Worm (Caenorhabditis elegans) whole organism, L2 larva: ENCODE measurements around the gene ZK1290.5.

Experiments
- C34F6.9 ChIP-seq: fragments of 150-350 bp; optimal IDR thresholded peaks from 2 replicates; lab custom pipeline; 2014; ENCODE audit warnings: missing biosample characterization, missing genetic modification characterization
- R02D3.7 ChIP-seq: fragments of 150-350 bp; optimal IDR thresholded peaks from 2 replicates; lab custom pipeline; 2014; ENCODE audit warnings: missing biosample characterization, missing genetic modification characterization
- Y55F3AM.14 ChIP-seq: fragments of 200-800 bp; sonication (Bioruptor generic); optimal IDR thresholded peaks from 2 replicates; lab custom pipeline; 2018; ENCODE audit warnings: mild to moderate bottlenecking, missing genetic modification characterization, missing compliant biosample characterization
- ZK546.5 ChIP-seq: sonication (generic microtip); optimal IDR thresholded peaks from 2 replicates; lab custom pipeline; 2017; ENCODE audit warnings: missing biosample characterization, missing genetic modification characterization
- alr-1 ChIP-seq: fragments of 150-350 bp; optimal IDR thresholded peaks from 2 replicates; lab custom pipeline; 2014; ENCODE audit warnings: missing biosample characterization, missing genetic modification characterization
- aly-2 ChIP-seq: fragments of 150-350 bp; optimal IDR thresholded peaks from 2 replicates; lab custom pipeline; 2014; ENCODE audit warnings: missing biosample characterization, missing genetic modification characterization
- ceh-16 ChIP-seq: fragments of 150-350 bp; optimal IDR thresholded peaks from 2 replicates; lab custom pipeline; 2014; ENCODE audit warnings: missing biosample characterization, missing genetic modification characterization
- ceh-82 ChIP-seq: fragments of 150-350 bp; optimal IDR thresholded peaks from 2 replicates; lab custom pipeline; 2014; ENCODE audit warnings: missing biosample characterization, missing genetic modification characterization
- crh-2 ChIP-seq: sonication (generic microtip); optimal IDR thresholded peaks from 2 replicates; lab custom pipeline; 2017; ENCODE audit warnings: missing biosample characterization, missing genetic modification characterization
- dmd-4 ChIP-seq: sonication (generic microtip); optimal IDR thresholded peaks from 2 replicates; lab custom pipeline; 2017; ENCODE audit warnings: missing biosample characterization, missing genetic modification characterization
- egl-27 ChIP-seq: sonication (generic microtip); optimal IDR thresholded peaks from 3 replicates; lab custom pipeline; 2017; ENCODE audit warnings: missing biosample characterization, missing genetic modification reagents, missing genetic modification characterization
- elt-1 ChIP-seq: fragments of 150-350 bp; optimal IDR thresholded peaks from 2 replicates; lab custom pipeline; 2014; ENCODE audit warnings: missing biosample characterization, missing genetic modification characterization
- elt-3 ChIP-seq: sonication (generic microtip); optimal IDR thresholded peaks from 2 replicates; lab custom pipeline; 2017; ENCODE audit warnings: missing biosample characterization, missing genetic modification characterization
- gmeb-1 ChIP-seq: fragments of 150-350 bp; optimal IDR thresholded peaks from 2 replicates; lab custom pipeline; 2014; ENCODE audit warnings: missing biosample characterization, missing genetic modification characterization
- lin-11 ChIP-seq: fragments of 150-350 bp; sonication (generic microtip); optimal IDR thresholded peaks from 2 replicates; lab custom pipeline; 2014; ENCODE audit warnings: missing biosample characterization, missing genetic modification characterization, inconsistent platforms, mixed read lengths
- lin-13 ChIP-seq: fragments of 150-350 bp; optimal IDR thresholded peaks from 2 replicates; lab custom pipeline; 2014; ENCODE audit warnings: missing biosample characterization, missing genetic modification reagents, missing genetic modification characterization
- lin-39 ChIP-seq: fragments of 150-350 bp; optimal IDR thresholded peaks from 2 replicates; lab custom pipeline; 2014; ENCODE audit warnings: missing biosample characterization, missing genetic modification reagents, missing genetic modification characterization
- lsy-2 ChIP-seq, 2 experiments: fragments of 150-350 bp in 1 of 2; sonication (generic microtip) in 1 of 2; optimal IDR thresholded peaks; 2 replicates each; lab custom pipeline; 2014 to 2017; ENCODE audit warnings: missing biosample characterization in 2 of 2, missing genetic modification characterization in 2 of 2
- mab-5 ChIP-seq: fragments of 150-350 bp; optimal IDR thresholded peaks from 2 replicates; lab custom pipeline; 2014; ENCODE audit warnings: missing biosample characterization, missing genetic modification characterization
- mbf-1 ChIP-seq: sonication (generic microtip); optimal IDR thresholded peaks from 2 replicates; lab custom pipeline; 2017; ENCODE audit warnings: missing biosample characterization, missing genetic modification characterization
- mdl-1 ChIP-seq, 2 experiments: fragments of 150-350 bp in 1 of 2; sonication (generic microtip) in 1 of 2; optimal IDR thresholded peaks; 2 replicates each; lab custom pipeline; 2017; ENCODE audit warnings: missing biosample characterization in 2 of 2, missing genetic modification characterization in 2 of 2
- nhr-10 ChIP-seq: sonication (generic microtip); optimal IDR thresholded peaks from 2 replicates; lab custom pipeline; 2017; ENCODE audit warnings: missing biosample characterization, missing genetic modification characterization
- nhr-11 ChIP-seq: fragments of 150-350 bp; optimal IDR thresholded peaks from 2 replicates; lab custom pipeline; 2014; ENCODE audit warnings: missing biosample characterization, missing genetic modification characterization
- nhr-12 ChIP-seq: fragments of 150-350 bp; optimal IDR thresholded peaks from 2 replicates; lab custom pipeline; 2014; ENCODE audit warnings: missing biosample characterization, missing genetic modification characterization
- nhr-21 ChIP-seq: fragments of 150-350 bp; optimal IDR thresholded peaks from 2 replicates; lab custom pipeline; 2014; ENCODE audit warnings: missing biosample characterization, missing genetic modification characterization
- nhr-23 ChIP-seq: fragments of 150-350 bp; optimal IDR thresholded peaks from 2 replicates; lab custom pipeline; 2014; ENCODE audit warnings: missing biosample characterization, missing genetic modification reagents, missing genetic modification characterization
- nhr-237 ChIP-seq: fragments of 150-350 bp; optimal IDR thresholded peaks from 2 replicates; lab custom pipeline; 2014; ENCODE audit warnings: missing biosample characterization, missing genetic modification characterization
- nhr-25 ChIP-seq: fragments of 150-350 bp; sonication (generic microtip); optimal IDR thresholded peaks from 3 replicates; lab custom pipeline; 2014; ENCODE audit warnings: missing biosample characterization, missing genetic modification characterization
- nhr-6 ChIP-seq: fragments of 150-350 bp; optimal IDR thresholded peaks from 2 replicates; lab custom pipeline; 2014; ENCODE audit warnings: missing biosample characterization, missing genetic modification characterization
- nhr-77 ChIP-seq: fragments of 150-350 bp; optimal IDR thresholded peaks from 2 replicates; lab custom pipeline; 2014; ENCODE audit warnings: missing biosample characterization, missing genetic modification characterization
- peb-1 ChIP-seq: fragments of 150-350 bp; optimal IDR thresholded peaks from 2 replicates; lab custom pipeline; 2014; ENCODE audit warnings: missing biosample characterization, missing genetic modification characterization
- sem-4 ChIP-seq: fragments of 150-350 bp; optimal IDR thresholded peaks from 2 replicates; lab custom pipeline; 2014; ENCODE audit warnings: missing biosample characterization, missing genetic modification reagents, missing genetic modification characterization
- skn-1 ChIP-seq: sonication (generic microtip); optimal IDR thresholded peaks from 2 replicates; lab custom pipeline; 2017; ENCODE audit warnings: missing biosample characterization, missing genetic modification characterization
- sma-9 ChIP-seq, 2 experiments: fragments of 150-350 bp in 1 of 2; sonication (generic microtip) in 1 of 2; optimal IDR thresholded peaks; 2 replicates each; lab custom pipeline; 2014 to 2016; ENCODE audit warnings: missing genetic modification characterization in 2 of 2, mild to moderate bottlenecking in 1 of 2, missing biosample characterization in 1 of 2, missing compliant biosample characterization in 1 of 2, missing genetic modification reagents in 1 of 2, moderate library complexity in 1 of 2
- snpc-4 ChIP-seq: fragments of 150-350 bp; optimal IDR thresholded peaks from 2 replicates; lab custom pipeline; 2014; ENCODE audit warnings: missing biosample characterization, missing genetic modification characterization
- unc-39 ChIP-seq: fragments of 150-350 bp; optimal IDR thresholded peaks from 2 replicates; lab custom pipeline; 2014; ENCODE audit warnings: missing biosample characterization, missing genetic modification characterization
- unc-55 ChIP-seq: fragments of 150-350 bp; sonication (generic microtip); optimal IDR thresholded peaks from 3 replicates; lab custom pipeline; 2014; ENCODE audit warnings: missing biosample characterization, missing genetic modification reagents, missing genetic modification characterization
- ztf-1 ChIP-seq: fragments of 200-800 bp; sonication (Bioruptor generic); conservative IDR thresholded peaks from 2 replicates; pipeline ENCODE4 v1.3.6; 2022; ENCODE audit warnings: missing genetic modification characterization, missing compliant biosample characterization
- ztf-11 ChIP-seq: sonication (generic microtip); optimal IDR thresholded peaks from 2 replicates; lab custom pipeline; 2017; ENCODE audit warnings: missing biosample characterization, missing genetic modification characterization

Gene ZK1290.5

ce11 chrII:7483009-7483408 lies 46.4 kb upstream of the ZK1290.5 start, which contains the start of gene cah-2:
Gene cah-2, minus strand, starts transcription at chrII:7483109.
- TF ChIP-seq nhr-23 (tag; lab: Kevin White, UChicago) (no peak), ztf-1 (GFP tag; lab: Robert Waterston, UW) (no peak), elt-3 (tag; lab: Kevin White, UChicago) (no peak), mab-5 (no peak), mbf-1 (tag; lab: Kevin White, UChicago) (no peak), elt-1 (tag; lab: Kevin White, UChicago) (no peak), nhr-6 (tag; lab: Kevin White, UChicago) (no peak), lin-39 (tag; lab: Kevin White, UChicago) (no peak), sem-4 (tag; lab: Kevin White, UChicago) (no peak), lsy-2 (tag; optimal IDR thresholded peaks at IDR 0.05; lab: Kevin White, UChicago) (no peak), nhr-11 (tag; lab: Kevin White, UChicago) (no peak), lin-13 (GFP tag; lab: Kevin White, UChicago) (no peak), nhr-77 (tag; lab: Kevin White, UChicago) (no peak), sma-9 (GFP tag; optimal IDR thresholded peaks at IDR 0.05; lab: Kevin White, UChicago) (no peak), sma-9 (tag; optimal IDR thresholded peaks at IDR 0.05; lab: Kevin White, UChicago) (no peak), nhr-21 (tag; lab: Kevin White, UChicago) (no peak)
- TF ChIP-seq, all 48 proteins: peak for 0

- TF ChIP-seq sma-9 (GFP tag; optimal IDR thresholded peaks at IDR 0.05; lab: Kevin White, UChicago) (no peak), sma-9 (tag; optimal IDR thresholded peaks at IDR 0.05; lab: Kevin White, UChicago) (no peak), ceh-16 (tag; lab: Kevin White, UChicago) (no peak), nhr-21 (tag; lab: Kevin White, UChicago) (no peak), R02D3.7 (tag; lab: Kevin White, UChicago) (no peak), nhr-77 (tag; lab: Kevin White, UChicago) (no peak), lin-11 (tag; lab: Kevin White, UChicago) (no peak), unc-39 (tag; lab: Kevin White, UChicago) (no peak), nhr-237 (tag; lab: Kevin White, UChicago) (no peak), Y55F3AM.14 (GFP tag; lab: Kevin White, UChicago) (no peak), alr-1 (tag; lab: Kevin White, UChicago) (no peak), skn-1 (no peak), nhr-10 (tag; lab: Kevin White, UChicago) (no peak), snpc-4 (tag; lab: Kevin White, UChicago) (no peak), aly-2 (no peak), nhr-12 (tag; lab: Kevin White, UChicago) (no peak), lin-39 (tag; lab: Kevin White, UChicago) (no peak), ztf-11 (no peak)
Observed at ce11 chrII:7489605-7490004, 39.8 kb upstream of the ZK1290.5 start, which contains the start of gene D1022.9. Gene D1022.9, minus strand, starts transcription at chrII:7489705.

- TF ChIP-seq R02D3.7 (tag; lab: Kevin White, UChicago) (no peak), crh-2 (tag; lab: Kevin White, UChicago) (no peak), mdl-1 (tag; optimal IDR thresholded peaks at IDR 0.05; lab: Kevin White, UChicago) (no peak), dmd-4 (tag; lab: Kevin White, UChicago) (no peak), lin-13 (GFP tag; lab: Kevin White, UChicago) (no peak), nhr-77 (tag; lab: Kevin White, UChicago) (no peak), mab-5 (no peak), ceh-82 (tag; lab: Kevin White, UChicago) (no peak), ZK546.5 (tag; lab: Kevin White, UChicago) (no peak), mbf-1 (tag; lab: Kevin White, UChicago) (no peak), lsy-2 (tag; optimal IDR thresholded peaks at IDR 0.05; lab: Kevin White, UChicago) (no peak), nhr-25 (tag; lab: Kevin White, UChicago) (no peak), nhr-11 (tag; lab: Kevin White, UChicago) (no peak), unc-55 (GFP tag; lab: Kevin White, UChicago) (no peak), egl-27 (no peak)
Observed at ce11 chrII:7493599-7493998, 35.8 kb upstream of the ZK1290.5 start, which contains the start of gene nas-23. Gene nas-23, minus strand, starts transcription at chrII:7493699.

ce11 chrII:7494155-7494554 lies 35.3 kb upstream of the ZK1290.5 start, which contains the start of gene R10H1.1:
Gene R10H1.1, plus strand, starts transcription at chrII:7494455.
- TF ChIP-seq ztf-1 (GFP tag; lab: Robert Waterston, UW) (no peak), C34F6.9 (tag; lab: Kevin White, UChicago) (no peak), aly-2 (no peak), egl-27 (no peak), snpc-4 (tag; lab: Kevin White, UChicago) (no peak), peb-1 (tag; lab: Kevin White, UChicago) (no peak), skn-1 (no peak), lin-39 (tag; lab: Kevin White, UChicago) (no peak), mab-5 (no peak), ztf-11 (no peak), elt-1 (tag; lab: Kevin White, UChicago) (no peak), gmeb-1 (tag; lab: Kevin White, UChicago) (no peak), unc-55 (GFP tag; lab: Kevin White, UChicago) (no peak), nhr-10 (tag; lab: Kevin White, UChicago) (no peak)
